Worm (Caenorhabditis elegans): Measurements from ENCODE around the gene hlh-12.

The hlh-12 gene

DNA sequence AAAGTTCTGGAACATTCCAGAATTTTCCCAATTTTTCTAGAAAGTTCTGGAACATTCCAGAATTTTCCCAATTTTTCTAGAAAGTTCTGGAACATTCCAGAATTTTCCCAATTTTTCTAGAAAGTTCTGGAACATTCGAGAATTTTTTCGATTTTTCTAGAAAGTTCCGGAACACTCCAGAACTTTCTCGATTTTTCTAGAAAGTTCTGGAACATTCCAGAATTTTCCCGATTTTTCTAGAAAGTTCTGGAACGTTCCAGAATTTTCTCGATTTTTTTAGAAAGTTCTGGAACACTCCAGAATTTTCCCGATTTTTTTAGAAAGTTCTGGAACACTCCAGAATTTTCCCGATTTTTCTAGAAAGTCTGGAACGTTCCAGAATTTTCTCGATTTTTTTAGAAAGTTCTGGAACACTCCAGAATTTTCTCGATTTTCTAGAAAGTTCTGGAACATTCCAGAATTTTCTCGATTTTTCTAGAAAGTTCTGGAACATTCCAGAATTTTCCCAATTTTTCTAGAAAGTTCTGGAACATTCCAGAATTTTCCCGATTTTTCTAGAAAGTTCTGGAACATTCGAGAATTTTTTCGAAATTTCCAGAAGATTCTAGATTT, 10.4 kb downstream of the hlh-12 start (continued):
- TF ChIP-seq ztf-25 (GFP tag; IDR thresholded peaks at IDR 0.05) (peak; percentile 57; the same call in 1 of the 2 replicates), ekl-4 (GFP tag; IDR thresholded peaks at IDR 0.05) (peak; percentile 55; the same call in 1 of the 2 replicates), Y79H2A.3 (GFP tag; conservative IDR thresholded peaks at IDR 0.05) (peak; percentile 78), madf-3 (GFP tag; IDR thresholded peaks at IDR 0.05) (peak; percentile 84), F39B2.1 (GFP tag; IDR thresholded peaks at IDR 0.05) (peak; percentile 66; the same call in 1 of the 2 replicates), B0019.2 (GFP tag; conservative IDR thresholded peaks at IDR 0.05) (peak; percentile 16; the same call in 1 of the 2 replicates)

DNA sequence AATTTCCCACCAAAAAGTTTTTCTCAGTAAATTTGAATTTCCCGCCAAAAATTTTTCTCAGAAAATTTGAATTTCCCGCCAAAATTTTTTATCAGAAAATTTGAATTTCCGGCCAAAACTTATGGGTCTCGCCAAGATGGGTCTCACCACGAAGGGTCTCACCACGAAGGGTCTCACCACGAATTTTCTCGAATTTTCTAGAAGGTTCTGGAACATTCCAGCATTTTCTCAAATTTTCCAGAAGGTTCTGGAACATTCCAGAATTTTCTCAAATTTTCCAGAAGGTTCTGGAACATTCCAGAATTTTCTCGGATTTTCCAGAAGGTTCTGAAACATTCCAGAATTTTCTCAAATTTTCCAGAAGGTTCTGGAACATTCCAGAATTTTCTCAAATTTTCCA, 11.9 kb downstream of the hlh-12 start:
- peak; percentile 68 for TF ChIP-seq F33H1.4 (GFP tag; IDR thresholded peaks at IDR 0.05)
- TF ChIP-seq egrh-3 (GFP tag; IDR thresholded peaks at IDR 0.05), result peak; percentile 17; the same call in 1 of the 2 replicates
- peak; percentile 97 for TF ChIP-seq hsf-1 (GFP tag; IDR thresholded peaks at IDR 0.05)
- 0 out of 2 replicates have a peak, but pooled peaks have one; percentile 11 for TF ChIP-seq rcor-1 (GFP tag; IDR thresholded peaks at IDR 0.05)
- 0 out of 2 replicates have a peak, but pooled peaks have one; percentile 17 for TF ChIP-seq aptf-3 (GFP tag; IDR thresholded peaks at IDR 0.05)
- peak; percentile 54 for TF ChIP-seq madf-6 (GFP tag; IDR thresholded peaks at IDR 0.05)
- TF ChIP-seq dox-1 (GFP tag; IDR thresholded peaks at IDR 0.05), result 0 out of 2 replicates have a peak, but pooled peaks have one; percentile 49

DNA sequence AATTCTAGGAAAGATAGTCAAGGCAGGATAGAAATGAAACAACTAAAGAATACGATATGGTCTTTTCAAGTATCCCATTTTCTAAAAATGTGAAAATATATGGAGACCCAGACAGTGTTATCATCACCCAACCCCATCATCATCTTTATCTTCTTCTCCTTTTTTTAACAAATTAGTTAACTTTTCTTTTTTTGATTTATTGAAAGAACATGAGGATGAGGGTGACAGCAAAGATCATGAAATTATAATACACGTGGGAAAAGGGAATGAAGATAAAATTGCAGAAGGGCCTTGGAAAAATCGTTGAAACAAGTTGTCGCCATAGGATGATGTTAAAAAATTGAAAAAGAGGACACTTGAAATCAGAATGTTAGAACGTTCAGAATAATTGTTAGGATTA, 15.1 kb downstream of the hlh-12 start:
- TF ChIP-seq F57C9.4 (tag; optimal IDR thresholded peaks at IDR 0.05) (no peak), Y95B8A.8 (GFP tag; IDR thresholded peaks at IDR 0.05) (no peak), nhr-120 (GFP tag; IDR thresholded peaks at IDR 0.05) (no peak), rec-8 (tag; optimal IDR thresholded peaks at IDR 0.05) (no peak), tlf-1 (GFP tag; optimal IDR thresholded peaks at IDR 0.05) (no peak), F33H1.4 (GFP tag; IDR thresholded peaks at IDR 0.05) (no peak), F22D6.2 (tag; optimal IDR thresholded peaks at IDR 0.05) (no peak), ztf-22 (GFP tag; optimal IDR thresholded peaks at IDR 0.05) (no peak), ama-1 (optimal IDR thresholded peaks at IDR 0.05) (no peak), ama-1 (GFP tag; optimal IDR thresholded peaks at IDR 0.05) (no peak), ztf-25 (GFP tag; IDR thresholded peaks at IDR 0.05) (no peak), gei-17 (GFP tag; optimal IDR thresholded peaks at IDR 0.05) (no peak), dox-1 (GFP tag; IDR thresholded peaks at IDR 0.05) (no peak), him-1 (tag; optimal IDR thresholded peaks at IDR 0.05) (no peak), ZK185.1 (tag; optimal IDR thresholded peaks at IDR 0.05; ENCODE audit: poor library complexity, severe bottlenecking) (no peak)

- TF ChIP-seq K11D2.4 (GFP tag; IDR thresholded peaks at IDR 0.05) (no peak), nhr-120 (GFP tag; IDR thresholded peaks at IDR 0.05) (no peak), lin-40 (tag; optimal IDR thresholded peaks at IDR 0.05) (no peak), die-1 (tag; optimal IDR thresholded peaks at IDR 0.05) (no peak), sptf-2 (GFP tag; optimal IDR thresholded peaks at IDR 0.05) (no peak), snpc-3.4 (tag; optimal IDR thresholded peaks at IDR 0.05) (no peak), madf-3 (GFP tag; IDR thresholded peaks at IDR 0.05) (no peak), unc-62 (GFP tag; optimal IDR thresholded peaks at IDR 0.05) (no peak), zfh-2 (GFP tag; conservative IDR thresholded peaks at IDR 0.05) (no peak), ceh-91 (GFP tag; IDR thresholded peaks at IDR 0.05) (no peak), F23B12.7 (tag; optimal IDR thresholded peaks at IDR 0.05; ENCODE audit: insufficient read depth) (no peak), Y79H2A.3 (GFP tag; conservative IDR thresholded peaks at IDR 0.05) (no peak), rcor-1 (GFP tag; IDR thresholded peaks at IDR 0.05) (no peak), nfya-1 (tag; optimal IDR thresholded peaks at IDR 0.05; ENCODE audit: borderline replicate concordance, insufficient read depth) (no peak), zim-3 (tag; optimal IDR thresholded peaks at IDR 0.05) (no peak), sdz-38 (tag; optimal IDR thresholded peaks at IDR 0.05) (no peak), mel-28 (tag; optimal IDR thresholded peaks at IDR 0.05; ENCODE audit: borderline replicate concordance) (no peak), tbp1 (GFP tag; optimal IDR thresholded peaks at IDR 0.05) (no peak), gei-17 (GFP tag; optimal IDR thresholded peaks at IDR 0.05) (no peak), attf-5 (GFP tag; optimal IDR thresholded peaks at IDR 0.05) (no peak)
Observed at ce11 chrIV:8463716-8464115, 15.5 kb downstream of the hlh-12 start, which contains the start of gene str-176. str-176 (minus strand) TSS chrIV:8463816.

Measured in whole organism, young adult.